Fruit fly (Drosophila melanogaster) ovary, adult (tissue): ENCODE measurements around the gene Pus10.

Experiments used
- CG17801 ChIP-seq: fragments of 200-800 bp; optimal IDR thresholded peaks from 2 replicates; lab custom pipeline; 2019; ENCODE audit warnings: missing biosample characterization, mild to moderate bottlenecking, missing genetic modification characterization, moderate library complexity; ENCODE audit not compliant: partially characterized antibody

Pus10 gene

dm6 chr2L:117750-118149, 37.4 kb downstream of the Pus10 start:
- TF ChIP-seq CG17801 (GFP tag; lab: Kevin White, UChicago) = no peak

- no peak for TF ChIP-seq CG17801 (GFP tag; lab: Kevin White, UChicago)
Measured at dm6 chr2L:116388-116787, 38.7 kb downstream of the Pus10 start, which contains the start of gene CG13694. Gene CG13694 (minus strand): TSS chr2L:116488.

DNA sequence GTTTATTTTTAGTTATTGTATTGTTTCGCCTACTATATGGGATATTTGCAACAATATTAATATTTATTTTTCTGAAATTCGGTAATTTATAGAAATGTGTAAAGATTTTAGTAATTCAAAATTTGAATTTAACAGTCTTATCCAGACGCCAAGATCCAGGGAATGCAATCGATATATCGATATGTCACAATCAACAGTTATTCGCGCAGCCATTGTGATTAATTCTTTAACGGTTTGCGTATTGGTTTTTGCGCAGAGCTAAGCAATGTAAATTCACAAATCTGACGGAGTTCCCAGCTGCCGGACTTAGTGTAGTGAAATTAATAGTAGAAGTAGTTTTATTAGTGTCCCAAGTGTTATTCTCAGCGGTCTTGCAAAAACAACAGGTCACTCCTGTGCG, 40.7 kb downstream of the Pus10 start, which contains the start of gene ND-15:
TSS of gene ND-15 (plus strand) at position 298 of the 400 bp plus-strand sequence.
- TF ChIP-seq CG17801 (GFP tag; lab: Kevin White, UChicago) = no peak

- no peak for TF ChIP-seq CG17801 (GFP tag; lab: Kevin White, UChicago)
Measured at dm6 chr2L:110046-110445, 45.1 kb downstream of the Pus10 start.

- TF ChIP-seq CG17801 (GFP tag; lab: Kevin White, UChicago) = peak; percentile 20
Measured at dm6 chr2L:109098-109799, 45.9 kb downstream of the Pus10 start.

DNA sequence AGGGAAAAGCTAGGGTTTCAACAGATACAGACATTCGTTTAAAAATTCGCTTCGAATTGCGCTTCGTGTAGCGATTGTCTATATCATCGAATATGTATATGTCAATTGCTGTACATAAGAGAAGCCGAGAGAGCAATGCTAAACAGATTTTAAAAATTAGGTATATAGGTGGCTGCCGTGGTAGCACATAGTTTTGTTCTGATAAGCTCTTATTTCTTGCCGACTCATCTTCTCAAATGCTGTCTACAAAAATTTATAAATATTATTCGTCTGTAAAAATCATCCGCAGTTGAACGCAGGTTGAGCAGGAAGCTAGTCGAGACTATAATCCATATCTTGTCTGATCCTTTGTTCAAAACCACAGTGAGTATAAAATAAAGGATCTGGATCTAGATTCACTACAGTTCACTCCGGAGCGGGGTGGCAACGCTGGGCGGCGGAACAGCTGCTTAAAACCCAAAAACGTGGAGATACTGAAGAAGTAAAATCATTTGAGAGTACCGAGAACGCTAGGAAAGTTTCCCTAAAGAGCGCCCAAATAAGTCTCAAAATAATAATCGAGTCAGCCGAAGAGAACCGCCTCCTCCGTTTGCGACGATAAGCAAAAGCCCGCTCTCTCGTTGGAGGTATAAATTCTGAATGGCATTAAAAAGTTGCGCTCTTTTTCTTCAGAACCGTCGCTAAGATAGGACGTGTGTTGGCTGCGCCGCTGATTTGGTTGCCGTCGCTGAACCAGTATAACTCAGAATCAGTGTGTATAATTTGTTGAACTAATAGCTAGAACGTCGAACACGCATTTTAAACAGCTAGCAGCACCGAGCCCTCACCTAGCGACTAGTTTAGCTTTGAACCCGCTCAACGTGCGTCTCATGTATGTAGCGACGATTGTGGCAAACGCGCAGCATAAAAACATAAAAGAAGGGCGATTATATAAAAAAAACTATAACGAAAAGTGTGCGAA, 47.3 kb downstream of the Pus10 start:
- peak; percentile 26 for TF ChIP-seq CG17801 (GFP tag; lab: Kevin White, UChicago)

DNA sequence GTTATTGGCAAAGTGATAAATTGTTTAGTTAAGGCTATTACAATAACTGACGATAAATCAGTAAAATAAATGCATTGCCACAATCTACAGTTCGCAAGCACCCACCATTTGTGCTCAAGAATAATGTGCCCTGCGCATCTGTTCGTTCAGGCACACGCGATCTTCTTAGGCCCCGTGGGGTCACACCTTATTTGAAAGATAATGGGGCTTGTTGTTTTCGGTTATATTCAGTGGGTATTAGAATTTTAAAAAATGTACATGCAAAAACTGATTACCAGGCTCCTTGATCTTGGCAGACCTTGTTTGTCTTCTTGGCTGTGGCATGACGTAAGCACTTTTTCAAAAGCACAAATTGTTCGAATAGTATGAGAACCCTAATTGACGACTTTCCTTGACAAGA, 48.1 kb downstream of the Pus10 start:
- no peak for TF ChIP-seq CG17801 (GFP tag; lab: Kevin White, UChicago)

DNA sequence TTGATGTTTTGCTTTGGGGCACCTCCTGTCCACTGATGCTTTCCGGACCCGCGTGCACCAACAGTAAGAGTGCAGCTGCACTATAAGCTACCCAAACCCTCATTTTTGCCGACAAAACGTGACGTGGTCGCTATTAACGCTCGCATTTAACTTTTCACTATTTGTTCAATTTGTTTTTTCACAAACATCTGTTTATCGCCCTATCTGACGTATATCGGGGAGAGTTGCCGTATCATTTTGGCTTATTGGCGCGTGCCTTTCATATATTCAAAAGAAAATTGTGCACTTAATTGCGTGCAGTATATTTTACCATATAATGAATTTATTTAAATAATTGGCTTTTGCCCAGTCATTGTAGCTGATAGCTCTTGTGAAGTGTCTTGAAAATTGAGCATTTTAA, 48.6 kb downstream of the Pus10 start, which contains the start of the genes Nhe1 and Sam-S:
TSS of gene Nhe1 (minus strand) at position 193 of the 400 bp plus-strand sequence.
TSS of gene Sam-S (plus strand) at position 364 of the 400 bp plus-strand sequence.
- TF ChIP-seq CG17801 (GFP tag; lab: Kevin White, UChicago) = no peak
